Worm (Caenorhabditis elegans) whole organism, L2 larva: ENCODE results near the gene svh-1.
A peak's percentile ranks its signal among the peaks of the same experiment; 100 is the strongest.

Experiments
- F13H6.1 ChIP-seq: sonication (generic microtip); optimal IDR thresholded peaks from 2 replicates; lab custom pipeline; 2016; ENCODE audit warnings: missing genetic modification characterization, missing compliant biosample characterization
- Y55F3AM.14 ChIP-seq: fragments of 200-800 bp; sonication (Bioruptor generic); optimal IDR thresholded peaks from 2 replicates; lab custom pipeline; 2018; ENCODE audit warnings: mild to moderate bottlenecking, missing genetic modification characterization, missing compliant biosample characterization
- aly-2 ChIP-seq: fragments of 150-350 bp; optimal IDR thresholded peaks from 2 replicates; lab custom pipeline; 2014; ENCODE audit warnings: missing biosample characterization, missing genetic modification characterization
- ama-1 ChIP-seq: fragments of 150-350 bp; optimal IDR thresholded peaks from 2 replicates; lab custom pipeline; 2018; ENCODE audit warnings: inconsistent platforms
- blmp-1 ChIP-seq: sonication (generic microtip); optimal IDR thresholded peaks from 2 replicates; lab custom pipeline; 2017; ENCODE audit warnings: missing genetic modification characterization, mild to moderate bottlenecking, missing compliant biosample characterization, antibody characterized with exemption, moderate library complexity; ENCODE audit not compliant: insufficient read depth
- ceh-16 ChIP-seq: fragments of 150-350 bp; optimal IDR thresholded peaks from 2 replicates; lab custom pipeline; 2014; ENCODE audit warnings: missing biosample characterization, missing genetic modification characterization
- crh-2 ChIP-seq: sonication (generic microtip); optimal IDR thresholded peaks from 2 replicates; lab custom pipeline; 2017; ENCODE audit warnings: missing biosample characterization, missing genetic modification characterization
- dmd-4 ChIP-seq: sonication (generic microtip); optimal IDR thresholded peaks from 2 replicates; lab custom pipeline; 2017; ENCODE audit warnings: missing biosample characterization, missing genetic modification characterization
- egl-27 ChIP-seq: sonication (generic microtip); optimal IDR thresholded peaks from 3 replicates; lab custom pipeline; 2017; ENCODE audit warnings: missing biosample characterization, missing genetic modification reagents, missing genetic modification characterization
- elt-1 ChIP-seq: fragments of 150-350 bp; optimal IDR thresholded peaks from 2 replicates; lab custom pipeline; 2014; ENCODE audit warnings: missing biosample characterization, missing genetic modification characterization
- fos-1 ChIP-seq: fragments of 150-350 bp; optimal IDR thresholded peaks from 2 replicates; lab custom pipeline; 2014; ENCODE audit warnings: missing biosample characterization, missing genetic modification characterization
- gmeb-1 ChIP-seq: fragments of 150-350 bp; optimal IDR thresholded peaks from 2 replicates; lab custom pipeline; 2014; ENCODE audit warnings: missing biosample characterization, missing genetic modification characterization
- lin-13 ChIP-seq: fragments of 150-350 bp; optimal IDR thresholded peaks from 2 replicates; lab custom pipeline; 2014; ENCODE audit warnings: missing biosample characterization, missing genetic modification reagents, missing genetic modification characterization
- lin-39 ChIP-seq: fragments of 150-350 bp; optimal IDR thresholded peaks from 2 replicates; lab custom pipeline; 2014; ENCODE audit warnings: missing biosample characterization, missing genetic modification reagents, missing genetic modification characterization
- lsy-2 ChIP-seq, 2 experiments: fragments of 150-350 bp in 1 of 2; sonication (generic microtip) in 1 of 2; optimal IDR thresholded peaks; 2 replicates each; lab custom pipeline; 2014 to 2017; ENCODE audit warnings: missing biosample characterization in 2 of 2, missing genetic modification characterization in 2 of 2
- mab-5 ChIP-seq: fragments of 150-350 bp; optimal IDR thresholded peaks from 2 replicates; lab custom pipeline; 2014; ENCODE audit warnings: missing biosample characterization, missing genetic modification characterization
- mdl-1 ChIP-seq, 2 experiments: fragments of 150-350 bp in 1 of 2; sonication (generic microtip) in 1 of 2; optimal IDR thresholded peaks; 2 replicates each; lab custom pipeline; 2017; ENCODE audit warnings: missing biosample characterization in 2 of 2, missing genetic modification characterization in 2 of 2
- nhr-12 ChIP-seq: fragments of 150-350 bp; optimal IDR thresholded peaks from 2 replicates; lab custom pipeline; 2014; ENCODE audit warnings: missing biosample characterization, missing genetic modification characterization
- nhr-129 ChIP-seq: fragments of 150-350 bp; optimal IDR thresholded peaks from 2 replicates; lab custom pipeline; 2014; ENCODE audit warnings: missing biosample characterization, missing genetic modification characterization
- nhr-23 ChIP-seq: fragments of 150-350 bp; optimal IDR thresholded peaks from 2 replicates; lab custom pipeline; 2014; ENCODE audit warnings: missing biosample characterization, missing genetic modification reagents, missing genetic modification characterization
- peb-1 ChIP-seq: fragments of 150-350 bp; optimal IDR thresholded peaks from 2 replicates; lab custom pipeline; 2014; ENCODE audit warnings: missing biosample characterization, missing genetic modification characterization
- sem-4 ChIP-seq: fragments of 150-350 bp; optimal IDR thresholded peaks from 2 replicates; lab custom pipeline; 2014; ENCODE audit warnings: missing biosample characterization, missing genetic modification reagents, missing genetic modification characterization
- skn-1 ChIP-seq: sonication (generic microtip); optimal IDR thresholded peaks from 2 replicates; lab custom pipeline; 2017; ENCODE audit warnings: missing biosample characterization, missing genetic modification characterization
- sma-9 ChIP-seq, 2 experiments: fragments of 150-350 bp in 1 of 2; sonication (generic microtip) in 1 of 2; optimal IDR thresholded peaks; 2 replicates each; lab custom pipeline; 2014 to 2016; ENCODE audit warnings: missing genetic modification characterization in 2 of 2, mild to moderate bottlenecking in 1 of 2, missing biosample characterization in 1 of 2, missing compliant biosample characterization in 1 of 2, missing genetic modification reagents in 1 of 2, moderate library complexity in 1 of 2
- unc-39 ChIP-seq: fragments of 150-350 bp; optimal IDR thresholded peaks from 2 replicates; lab custom pipeline; 2014; ENCODE audit warnings: missing biosample characterization, missing genetic modification characterization
- unc-55 ChIP-seq: fragments of 150-350 bp; sonication (generic microtip); optimal IDR thresholded peaks from 3 replicates; lab custom pipeline; 2014; ENCODE audit warnings: missing biosample characterization, missing genetic modification reagents, missing genetic modification characterization
- unc-62 ChIP-seq: fragments of 150-350 bp; optimal IDR thresholded peaks from 2 replicates; lab custom pipeline; 2014; ENCODE audit warnings: missing biosample characterization, missing genetic modification reagents, missing genetic modification characterization
- ztf-1 ChIP-seq: fragments of 200-800 bp; sonication (Bioruptor generic); conservative IDR thresholded peaks from 2 replicates; pipeline ENCODE4 v1.3.6; 2022; ENCODE audit warnings: missing genetic modification characterization, missing compliant biosample characterization
- ztf-11 ChIP-seq: sonication (generic microtip); optimal IDR thresholded peaks from 2 replicates; lab custom pipeline; 2017; ENCODE audit warnings: missing biosample characterization, missing genetic modification characterization
- ztf-4 ChIP-seq: fragments of 150-350 bp; optimal IDR thresholded peaks from 2 replicates; lab custom pipeline; 2014; ENCODE audit warnings: missing biosample characterization, missing genetic modification characterization

Gene svh-1

DNA sequence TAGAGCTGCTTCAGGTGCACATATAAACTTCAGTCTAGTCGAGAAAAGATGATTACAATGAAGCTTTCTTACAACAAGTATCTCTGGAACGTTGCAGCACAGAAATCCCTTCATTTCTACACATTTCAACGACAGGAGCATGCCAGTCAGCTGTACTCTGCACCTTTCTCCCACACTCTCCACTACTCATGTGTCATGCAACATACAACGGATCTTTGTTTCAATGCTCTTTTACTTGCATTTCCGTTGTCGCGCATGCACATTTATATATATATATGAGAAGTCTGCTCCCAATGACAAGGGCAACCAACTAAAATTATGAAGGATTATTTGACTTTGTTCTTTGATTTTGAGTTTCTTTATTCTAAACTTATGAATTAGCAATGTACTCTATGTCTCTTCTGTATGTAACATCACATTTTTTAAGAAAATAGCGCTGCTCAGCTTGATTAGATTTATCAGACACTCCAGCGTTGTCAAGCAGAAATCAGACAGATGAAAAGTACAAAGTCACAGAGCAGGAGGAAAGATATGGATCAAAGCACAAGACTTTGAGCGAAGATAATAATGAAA, 28.8 kb downstream of the svh-1 start:
- TF ChIP-seq nhr-23 (tag; lab: Kevin White, UChicago) (no peak), lsy-2 (tag; optimal IDR thresholded peaks at IDR 0.05; lab: Kevin White, UChicago) (peak in 1 of 2 experiments; percentile 11), ztf-4 (tag; lab: Kevin White, UChicago) (no peak), sma-9 (GFP tag; optimal IDR thresholded peaks at IDR 0.05; lab: Kevin White, UChicago) (peak; percentile 16), sma-9 (tag; optimal IDR thresholded peaks at IDR 0.05; lab: Kevin White, UChicago) (no peak)

DNA sequence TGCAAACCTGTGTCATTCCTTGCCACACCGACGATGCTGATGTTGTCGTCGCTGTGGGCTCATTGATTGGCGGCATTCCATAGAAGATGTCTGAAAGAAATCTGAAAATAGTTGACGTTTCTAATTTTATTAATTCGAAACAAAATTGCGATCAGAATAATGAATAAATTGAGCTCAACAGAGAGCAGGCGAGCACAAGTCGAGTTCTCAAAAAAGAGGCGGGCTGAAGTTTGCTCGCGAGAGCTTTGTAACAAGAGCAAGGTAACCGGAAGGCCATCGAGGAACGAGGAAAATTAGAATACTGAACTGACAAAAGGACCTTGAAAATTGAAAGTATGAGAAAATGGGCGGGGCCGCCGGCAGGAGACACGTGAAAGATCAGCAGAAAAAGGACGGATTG, 30.1 kb downstream of the svh-1 start, which contains the start of gene nhr-66:
Gene nhr-66, minus strand, starts transcription at position 101 of the 400 bp plus-strand sequence.
- TF ChIP-seq elt-1 (tag; lab: Kevin White, UChicago) (no peak), ztf-4 (tag; lab: Kevin White, UChicago) (no peak), ztf-1 (GFP tag; lab: Robert Waterston, UW) (no peak), unc-39 (no peak), sem-4 (tag; lab: Kevin White, UChicago) (no peak), mdl-1 (tag; optimal IDR thresholded peaks at IDR 0.05; lab: Kevin White, UChicago) (no peak), sma-9 (GFP tag; optimal IDR thresholded peaks at IDR 0.05; lab: Kevin White, UChicago) (no peak), sma-9 (tag; optimal IDR thresholded peaks at IDR 0.05; lab: Kevin White, UChicago) (no peak), egl-27 (no peak), unc-62 (GFP tag; lab: Kevin White, UChicago) (no peak), crh-2 (tag; lab: Kevin White, UChicago) (no peak), nhr-129 (tag; lab: Kevin White, UChicago) (no peak)

DNA sequence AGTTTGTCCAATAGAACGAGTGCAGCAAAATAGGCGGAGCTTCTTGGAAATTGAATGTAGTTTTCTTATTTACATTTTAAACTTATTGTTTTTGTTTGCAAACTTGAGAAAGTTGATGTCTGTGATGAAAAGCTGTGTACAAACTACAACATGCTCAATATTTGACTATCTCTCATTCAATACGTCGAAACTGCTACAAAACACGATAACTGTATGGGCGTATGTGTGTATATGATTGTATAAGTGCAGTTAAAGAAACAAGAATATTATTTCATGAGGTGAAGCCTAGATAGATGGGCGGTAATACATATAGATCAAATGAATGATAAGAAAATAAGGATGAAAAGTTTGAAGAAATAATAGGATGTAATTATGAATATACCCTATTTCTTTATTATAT, 33.2 kb downstream of the svh-1 start:
- TF ChIP-seq sma-9 (GFP tag; optimal IDR thresholded peaks at IDR 0.05; lab: Kevin White, UChicago) = no peak
- TF ChIP-seq sma-9 (tag; optimal IDR thresholded peaks at IDR 0.05; lab: Kevin White, UChicago) = no peak
- no peak for TF ChIP-seq skn-1
- no peak for TF ChIP-seq F13H6.1 (tag; lab: Kevin White, UChicago)
- TF ChIP-seq peb-1 (tag; lab: Kevin White, UChicago) = no peak
- TF ChIP-seq sem-4 (tag; lab: Kevin White, UChicago) = no peak
- TF ChIP-seq lin-39 (tag; lab: Kevin White, UChicago) = no peak
- no peak for TF ChIP-seq lin-13 (GFP tag; lab: Kevin White, UChicago)
- TF ChIP-seq lsy-2 (tag; optimal IDR thresholded peaks at IDR 0.05; lab: Kevin White, UChicago) = no peak
- TF ChIP-seq ztf-11 (tag; lab: Kevin White, UChicago) = no peak
- no peak for TF ChIP-seq mab-5
- TF ChIP-seq, all 48 proteins: peak for 0

DNA sequence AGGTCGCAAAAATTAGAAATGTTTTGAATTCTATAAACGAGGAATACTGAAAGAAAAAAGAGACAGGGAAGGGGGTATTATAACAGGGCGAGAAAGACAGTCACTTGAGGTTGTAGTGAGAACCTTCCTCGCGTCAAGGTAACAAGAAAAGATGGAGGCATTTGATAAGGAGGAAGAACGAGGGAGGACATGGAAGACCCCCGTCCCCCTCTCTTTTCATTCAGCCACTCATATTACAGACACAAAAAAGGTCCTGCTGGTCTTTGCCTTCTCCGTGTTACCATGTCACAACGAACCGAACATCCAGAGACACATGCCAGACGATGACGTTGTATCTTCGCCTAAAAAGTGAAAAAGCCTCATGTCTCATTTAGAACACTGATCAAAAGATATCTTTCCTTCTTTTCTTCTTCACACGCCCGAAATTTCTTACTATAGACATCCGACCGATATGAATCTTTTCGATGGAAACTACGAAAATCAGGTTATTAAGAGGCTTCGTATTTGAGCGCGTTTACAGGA, 35.0 kb downstream of the svh-1 start:
- TF ChIP-seq fos-1 (peak; percentile 3), Y55F3AM.14 (GFP tag; lab: Kevin White, UChicago) (no peak), ztf-4 (tag; lab: Kevin White, UChicago) (no peak)

DNA sequence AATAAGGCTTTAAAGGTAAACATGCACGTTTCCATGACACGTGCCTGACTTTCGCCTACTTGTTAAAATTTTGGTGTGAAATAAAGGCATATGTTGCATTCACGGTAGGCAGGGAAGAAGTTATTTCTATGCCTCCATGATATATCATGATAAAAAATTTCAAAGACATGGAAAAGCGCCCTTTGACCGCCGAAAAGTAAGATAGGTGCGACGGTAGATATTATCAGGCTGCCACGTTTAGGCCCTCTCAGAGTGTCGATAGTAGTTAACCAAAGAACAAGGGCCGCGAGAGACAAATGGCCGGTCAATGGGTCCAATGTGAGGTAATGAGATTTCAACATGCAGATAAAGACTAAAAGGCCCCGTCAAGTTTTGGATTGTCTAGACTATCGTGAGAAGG, 36.8 kb downstream of the svh-1 start:
- TF ChIP-seq sma-9 (GFP tag; optimal IDR thresholded peaks at IDR 0.05; lab: Kevin White, UChicago) = peak; percentile 51
- no peak for TF ChIP-seq sma-9 (tag; optimal IDR thresholded peaks at IDR 0.05; lab: Kevin White, UChicago)
- no peak for TF ChIP-seq ztf-1 (GFP tag; lab: Robert Waterston, UW)
- no peak for TF ChIP-seq blmp-1 (tag; lab: Kevin White, UChicago)
- no peak for TF ChIP-seq lin-39 (tag; lab: Kevin White, UChicago)
- peak; percentile 9 for TF ChIP-seq ceh-16 (tag; lab: Kevin White, UChicago)

DNA sequence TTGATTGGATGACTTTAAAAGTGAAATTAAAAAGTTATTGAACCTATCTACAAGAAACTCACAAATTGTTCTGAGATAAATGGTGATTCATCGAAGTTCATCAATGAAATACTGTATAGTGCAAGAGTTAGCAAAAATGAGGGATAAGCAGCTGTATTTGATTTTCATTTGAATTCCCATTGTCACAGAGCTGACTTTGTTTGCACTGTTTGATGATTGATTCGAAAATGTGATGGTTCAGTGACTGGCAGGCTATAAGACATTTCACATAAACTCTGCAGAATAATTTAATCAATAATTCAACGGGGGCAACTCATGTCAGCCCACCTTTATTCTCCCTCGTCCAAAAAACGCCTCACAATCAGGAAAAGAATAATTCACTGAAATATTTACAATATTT, 37.2 kb downstream of the svh-1 start, which contains the start of gene T09A12.8:
Gene T09A12.8, minus strand, starts transcription at position 101 of the 400 bp plus-strand sequence.
- TF ChIP-seq mdl-1 (tag; optimal IDR thresholded peaks at IDR 0.05; lab: Kevin White, UChicago) (no peak), ceh-16 (tag; lab: Kevin White, UChicago) (no peak), lsy-2 (tag; optimal IDR thresholded peaks at IDR 0.05; lab: Kevin White, UChicago) (no peak), unc-55 (GFP tag; lab: Kevin White, UChicago) (no peak), nhr-12 (tag; lab: Kevin White, UChicago) (no peak), gmeb-1 (tag; lab: Kevin White, UChicago) (no peak), elt-1 (tag; lab: Kevin White, UChicago) (no peak), dmd-4 (tag; lab: Kevin White, UChicago) (no peak), ztf-1 (GFP tag; lab: Robert Waterston, UW) (no peak), blmp-1 (tag; lab: Kevin White, UChicago) (no peak), aly-2 (no peak), ama-1 (lab: Kevin White, UChicago) (no peak), ztf-11 (tag; lab: Kevin White, UChicago) (no peak)
